Worm (Caenorhabditis elegans): Measurements from ENCODE around the gene bre-1.

DNA sequence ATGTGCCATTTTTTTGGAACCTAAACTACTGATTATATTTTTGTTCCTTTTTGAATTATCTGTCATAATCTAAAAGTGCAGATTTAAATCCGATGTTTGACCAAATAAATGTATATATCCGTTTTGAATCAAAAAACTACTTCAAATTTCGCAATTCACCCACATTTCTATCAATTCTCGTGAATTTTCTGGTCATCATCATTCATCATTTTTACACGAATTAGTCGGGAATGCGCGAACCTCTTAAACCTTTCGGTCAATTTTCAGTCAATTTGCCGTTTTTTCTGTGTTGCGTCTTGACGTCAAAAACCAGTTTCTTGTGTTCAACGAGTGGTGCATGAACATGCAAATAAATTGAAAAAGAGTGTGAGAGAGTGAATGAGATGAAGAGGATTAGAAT, 32.9 kb upstream of the bre-1 start:
- TF ChIP-seq ama-1 (optimal IDR thresholded peaks at IDR 0.05) (no peak), aly-1 (tag; optimal IDR thresholded peaks at IDR 0.05) (no peak), tbx-37 (GFP tag; conservative IDR thresholded peaks at IDR 0.05) (no peak), B0310.2 (tag; optimal IDR thresholded peaks at IDR 0.05) (no peak)

Data from whole organism, early embryonic.